Fruit fly (Drosophila melanogaster) Kc167 (cell line): Measurements from ENCODE around the gene nis.

ENCODE experiments used
- Myc ChIP-seq: fragments of >200 bp; optimal IDR thresholded peaks from 2 replicates; lab custom pipeline; 2017; ENCODE audit warnings: missing external identifiers
- Sin3A ChIP-seq: fragments of >200 bp; optimal IDR thresholded peaks from 2 replicates; lab custom pipeline; 2018; ENCODE audit warnings: missing external identifiers
- psq ChIP-seq: fragments of >200 bp; optimal IDR thresholded peaks from 2 replicates; lab custom pipeline; 2017; ENCODE audit warnings: missing external identifiers

- no peak for TF ChIP-seq Myc (lab: Kevin White, UChicago)
- no peak for TF ChIP-seq Sin3A (lab: Kevin White, UChicago)
- TF ChIP-seq psq (lab: Kevin White, UChicago), result no peak
These were observed 9.7 kb upstream of the nis start for dm6 chr2L:1596693-1597092.
